Worm (Caenorhabditis elegans) whole organism, L2 larva: ENCODE data around the gene srw-48.

ENCODE experiments used
- C34F6.9 ChIP-seq: fragments of 150-350 bp; optimal IDR thresholded peaks from 2 replicates; lab custom pipeline; 2014; ENCODE audit warnings: missing biosample characterization, missing genetic modification characterization
- F13H6.1 ChIP-seq: sonication (generic microtip); optimal IDR thresholded peaks from 2 replicates; lab custom pipeline; 2016; ENCODE audit warnings: missing genetic modification characterization, missing compliant biosample characterization
- R02D3.7 ChIP-seq: fragments of 150-350 bp; optimal IDR thresholded peaks from 2 replicates; lab custom pipeline; 2014; ENCODE audit warnings: missing biosample characterization, missing genetic modification characterization
- Y55F3AM.14 ChIP-seq: fragments of 200-800 bp; sonication (Bioruptor generic); optimal IDR thresholded peaks from 2 replicates; lab custom pipeline; 2018; ENCODE audit warnings: mild to moderate bottlenecking, missing genetic modification characterization, missing compliant biosample characterization
- ZK546.5 ChIP-seq: sonication (generic microtip); optimal IDR thresholded peaks from 2 replicates; lab custom pipeline; 2017; ENCODE audit warnings: missing biosample characterization, missing genetic modification characterization
- alr-1 ChIP-seq: fragments of 150-350 bp; optimal IDR thresholded peaks from 2 replicates; lab custom pipeline; 2014; ENCODE audit warnings: missing biosample characterization, missing genetic modification characterization
- aly-2 ChIP-seq: fragments of 150-350 bp; optimal IDR thresholded peaks from 2 replicates; lab custom pipeline; 2014; ENCODE audit warnings: missing biosample characterization, missing genetic modification characterization
- ama-1 ChIP-seq: fragments of 150-350 bp; optimal IDR thresholded peaks from 2 replicates; lab custom pipeline; 2018; ENCODE audit warnings: inconsistent platforms
- blmp-1 ChIP-seq: sonication (generic microtip); optimal IDR thresholded peaks from 2 replicates; lab custom pipeline; 2017; ENCODE audit warnings: missing genetic modification characterization, mild to moderate bottlenecking, missing compliant biosample characterization, antibody characterized with exemption, moderate library complexity; ENCODE audit not compliant: insufficient read depth
- ceh-16 ChIP-seq: fragments of 150-350 bp; optimal IDR thresholded peaks from 2 replicates; lab custom pipeline; 2014; ENCODE audit warnings: missing biosample characterization, missing genetic modification characterization
- ceh-82 ChIP-seq: fragments of 150-350 bp; optimal IDR thresholded peaks from 2 replicates; lab custom pipeline; 2014; ENCODE audit warnings: missing biosample characterization, missing genetic modification characterization
- crh-2 ChIP-seq: sonication (generic microtip); optimal IDR thresholded peaks from 2 replicates; lab custom pipeline; 2017; ENCODE audit warnings: missing biosample characterization, missing genetic modification characterization
- dmd-4 ChIP-seq: sonication (generic microtip); optimal IDR thresholded peaks from 2 replicates; lab custom pipeline; 2017; ENCODE audit warnings: missing biosample characterization, missing genetic modification characterization
- egl-27 ChIP-seq: sonication (generic microtip); optimal IDR thresholded peaks from 3 replicates; lab custom pipeline; 2017; ENCODE audit warnings: missing biosample characterization, missing genetic modification reagents, missing genetic modification characterization
- elt-1 ChIP-seq: fragments of 150-350 bp; optimal IDR thresholded peaks from 2 replicates; lab custom pipeline; 2014; ENCODE audit warnings: missing biosample characterization, missing genetic modification characterization
- elt-3 ChIP-seq: sonication (generic microtip); optimal IDR thresholded peaks from 2 replicates; lab custom pipeline; 2017; ENCODE audit warnings: missing biosample characterization, missing genetic modification characterization
- fos-1 ChIP-seq: fragments of 150-350 bp; optimal IDR thresholded peaks from 2 replicates; lab custom pipeline; 2014; ENCODE audit warnings: missing biosample characterization, missing genetic modification characterization
- gmeb-1 ChIP-seq: fragments of 150-350 bp; optimal IDR thresholded peaks from 2 replicates; lab custom pipeline; 2014; ENCODE audit warnings: missing biosample characterization, missing genetic modification characterization
- lin-11 ChIP-seq: fragments of 150-350 bp; sonication (generic microtip); optimal IDR thresholded peaks from 2 replicates; lab custom pipeline; 2014; ENCODE audit warnings: missing biosample characterization, missing genetic modification characterization, inconsistent platforms, mixed read lengths
- lin-13 ChIP-seq: fragments of 150-350 bp; optimal IDR thresholded peaks from 2 replicates; lab custom pipeline; 2014; ENCODE audit warnings: missing biosample characterization, missing genetic modification reagents, missing genetic modification characterization
- lin-39 ChIP-seq: fragments of 150-350 bp; optimal IDR thresholded peaks from 2 replicates; lab custom pipeline; 2014; ENCODE audit warnings: missing biosample characterization, missing genetic modification reagents, missing genetic modification characterization
- lsy-2 ChIP-seq, 2 experiments: fragments of 150-350 bp in 1 of 2; sonication (generic microtip) in 1 of 2; optimal IDR thresholded peaks; 2 replicates each; lab custom pipeline; 2014 to 2017; ENCODE audit warnings: missing biosample characterization in 2 of 2, missing genetic modification characterization in 2 of 2
- mab-5 ChIP-seq: fragments of 150-350 bp; optimal IDR thresholded peaks from 2 replicates; lab custom pipeline; 2014; ENCODE audit warnings: missing biosample characterization, missing genetic modification characterization
- mbf-1 ChIP-seq: sonication (generic microtip); optimal IDR thresholded peaks from 2 replicates; lab custom pipeline; 2017; ENCODE audit warnings: missing biosample characterization, missing genetic modification characterization
- mdl-1 ChIP-seq, 2 experiments: fragments of 150-350 bp in 1 of 2; sonication (generic microtip) in 1 of 2; optimal IDR thresholded peaks; 2 replicates each; lab custom pipeline; 2017; ENCODE audit warnings: missing biosample characterization in 2 of 2, missing genetic modification characterization in 2 of 2
- nhr-10 ChIP-seq: sonication (generic microtip); optimal IDR thresholded peaks from 2 replicates; lab custom pipeline; 2017; ENCODE audit warnings: missing biosample characterization, missing genetic modification characterization
- nhr-11 ChIP-seq: fragments of 150-350 bp; optimal IDR thresholded peaks from 2 replicates; lab custom pipeline; 2014; ENCODE audit warnings: missing biosample characterization, missing genetic modification characterization
- nhr-12 ChIP-seq: fragments of 150-350 bp; optimal IDR thresholded peaks from 2 replicates; lab custom pipeline; 2014; ENCODE audit warnings: missing biosample characterization, missing genetic modification characterization
- nhr-129 ChIP-seq: fragments of 150-350 bp; optimal IDR thresholded peaks from 2 replicates; lab custom pipeline; 2014; ENCODE audit warnings: missing biosample characterization, missing genetic modification characterization
- nhr-21 ChIP-seq: fragments of 150-350 bp; optimal IDR thresholded peaks from 2 replicates; lab custom pipeline; 2014; ENCODE audit warnings: missing biosample characterization, missing genetic modification characterization
- nhr-23 ChIP-seq: fragments of 150-350 bp; optimal IDR thresholded peaks from 2 replicates; lab custom pipeline; 2014; ENCODE audit warnings: missing biosample characterization, missing genetic modification reagents, missing genetic modification characterization
- nhr-237 ChIP-seq: fragments of 150-350 bp; optimal IDR thresholded peaks from 2 replicates; lab custom pipeline; 2014; ENCODE audit warnings: missing biosample characterization, missing genetic modification characterization
- nhr-25 ChIP-seq: fragments of 150-350 bp; sonication (generic microtip); optimal IDR thresholded peaks from 3 replicates; lab custom pipeline; 2014; ENCODE audit warnings: missing biosample characterization, missing genetic modification characterization
- nhr-6 ChIP-seq: fragments of 150-350 bp; optimal IDR thresholded peaks from 2 replicates; lab custom pipeline; 2014; ENCODE audit warnings: missing biosample characterization, missing genetic modification characterization
- nhr-77 ChIP-seq: fragments of 150-350 bp; optimal IDR thresholded peaks from 2 replicates; lab custom pipeline; 2014; ENCODE audit warnings: missing biosample characterization, missing genetic modification characterization
- peb-1 ChIP-seq: fragments of 150-350 bp; optimal IDR thresholded peaks from 2 replicates; lab custom pipeline; 2014; ENCODE audit warnings: missing biosample characterization, missing genetic modification characterization
- sem-4 ChIP-seq: fragments of 150-350 bp; optimal IDR thresholded peaks from 2 replicates; lab custom pipeline; 2014; ENCODE audit warnings: missing biosample characterization, missing genetic modification reagents, missing genetic modification characterization
- skn-1 ChIP-seq: sonication (generic microtip); optimal IDR thresholded peaks from 2 replicates; lab custom pipeline; 2017; ENCODE audit warnings: missing biosample characterization, missing genetic modification characterization
- sma-3 ChIP-seq: sonication (generic microtip); optimal IDR thresholded peaks from 2 replicates; lab custom pipeline; 2016; ENCODE audit warnings: missing genetic modification reagents, missing genetic modification characterization, missing compliant biosample characterization
- sma-9 ChIP-seq, 2 experiments: fragments of 150-350 bp in 1 of 2; sonication (generic microtip) in 1 of 2; optimal IDR thresholded peaks; 2 replicates each; lab custom pipeline; 2014 to 2016; ENCODE audit warnings: missing genetic modification characterization in 2 of 2, mild to moderate bottlenecking in 1 of 2, missing biosample characterization in 1 of 2, missing compliant biosample characterization in 1 of 2, missing genetic modification reagents in 1 of 2, moderate library complexity in 1 of 2
- snpc-4 ChIP-seq: fragments of 150-350 bp; optimal IDR thresholded peaks from 2 replicates; lab custom pipeline; 2014; ENCODE audit warnings: missing biosample characterization, missing genetic modification characterization
- unc-39 ChIP-seq: fragments of 150-350 bp; optimal IDR thresholded peaks from 2 replicates; lab custom pipeline; 2014; ENCODE audit warnings: missing biosample characterization, missing genetic modification characterization
- unc-55 ChIP-seq: fragments of 150-350 bp; sonication (generic microtip); optimal IDR thresholded peaks from 3 replicates; lab custom pipeline; 2014; ENCODE audit warnings: missing biosample characterization, missing genetic modification reagents, missing genetic modification characterization
- unc-62 ChIP-seq: fragments of 150-350 bp; optimal IDR thresholded peaks from 2 replicates; lab custom pipeline; 2014; ENCODE audit warnings: missing biosample characterization, missing genetic modification reagents, missing genetic modification characterization
- zag-1 ChIP-seq: fragments of 150-350 bp; optimal IDR thresholded peaks from 2 replicates; lab custom pipeline; 2014; ENCODE audit warnings: missing biosample characterization, missing genetic modification characterization
- ztf-1 ChIP-seq: fragments of 200-800 bp; sonication (Bioruptor generic); conservative IDR thresholded peaks from 2 replicates; pipeline ENCODE4 v1.3.6; 2022; ENCODE audit warnings: missing genetic modification characterization, missing compliant biosample characterization
- ztf-11 ChIP-seq: sonication (generic microtip); optimal IDR thresholded peaks from 2 replicates; lab custom pipeline; 2017; ENCODE audit warnings: missing biosample characterization, missing genetic modification characterization
- ztf-4 ChIP-seq: fragments of 150-350 bp; optimal IDR thresholded peaks from 2 replicates; lab custom pipeline; 2014; ENCODE audit warnings: missing biosample characterization, missing genetic modification characterization

The srw-48 gene

DNA sequence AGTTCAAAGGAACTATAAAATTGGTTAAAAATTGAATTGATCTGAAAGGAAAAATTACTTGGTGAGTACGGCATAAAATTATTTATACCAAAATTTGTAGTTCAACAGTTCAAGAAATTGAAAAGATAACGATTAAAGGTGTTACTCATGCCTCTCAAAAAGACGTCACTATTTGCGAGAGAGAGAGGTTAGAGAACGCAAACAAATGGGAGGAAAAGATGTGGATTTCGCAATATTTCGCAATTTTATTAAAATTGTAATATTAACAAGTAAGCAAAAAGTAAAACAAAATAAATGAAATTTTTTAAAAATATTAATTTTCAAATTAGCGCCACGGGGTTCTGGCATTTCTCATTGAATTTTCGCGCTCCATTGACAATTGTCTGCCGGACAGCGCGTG, 25.7 kb upstream of the srw-48 start, which contains the start of gene F13A7.11:
F13A7.11 (minus strand) TSS at position 174 of the 400 bp plus-strand sequence.
- no peak for TF ChIP-seq nhr-25 (tag; lab: Kevin White, UChicago)
- TF ChIP-seq skn-1 (tag; lab: Kevin White, UChicago) = no peak
- peak; percentile 80 for TF ChIP-seq fos-1
- TF ChIP-seq snpc-4 (tag; lab: Kevin White, UChicago) = no peak
- TF ChIP-seq aly-2 (tag; lab: Kevin White, UChicago) = no peak
- TF ChIP-seq unc-39 = no peak
- TF ChIP-seq nhr-12 (tag; lab: Kevin White, UChicago) = no peak
- TF ChIP-seq nhr-11 = no peak
- no peak for TF ChIP-seq ztf-4
- TF ChIP-seq gmeb-1 = peak; percentile 37
- no peak for TF ChIP-seq egl-27 (tag; lab: Kevin White, UChicago)
- TF ChIP-seq Y55F3AM.14 (GFP tag; lab: Kevin White, UChicago) = no peak
- no peak for TF ChIP-seq nhr-21 (tag; lab: Kevin White, UChicago)
- TF ChIP-seq nhr-237 (tag; lab: Kevin White, UChicago) = no peak
- TF ChIP-seq lin-39 (tag; lab: Kevin White, UChicago) = no peak
- TF ChIP-seq mdl-1 (tag; optimal IDR thresholded peaks at IDR 0.05; lab: Kevin White, UChicago) = no peak
- TF ChIP-seq sma-3 = peak; percentile 24
- TF ChIP-seq lin-11 (tag; lab: Kevin White, UChicago) = no peak
- no peak for TF ChIP-seq nhr-6
- no peak for TF ChIP-seq zag-1 (tag; lab: Kevin White, UChicago)
- TF ChIP-seq crh-2 (tag; lab: Kevin White, UChicago) = peak; percentile 11
- no peak for TF ChIP-seq elt-3 (tag; lab: Kevin White, UChicago)
- no peak for TF ChIP-seq ztf-11 (tag; lab: Kevin White, UChicago)
- TF ChIP-seq unc-55 = peak; percentile 40
- no peak for TF ChIP-seq nhr-10
- no peak for TF ChIP-seq ceh-16 (tag; lab: Kevin White, UChicago)
- TF ChIP-seq mab-5 (tag; lab: Kevin White, UChicago) = no peak
- no peak for TF ChIP-seq F13H6.1 (tag; lab: Kevin White, UChicago)
- no peak for TF ChIP-seq alr-1 (tag; lab: Kevin White, UChicago)
- no peak for TF ChIP-seq blmp-1 (tag; lab: Kevin White, UChicago)
- TF ChIP-seq sem-4 (tag; lab: Kevin White, UChicago) = no peak
- TF ChIP-seq C34F6.9 (tag; lab: Kevin White, UChicago) = peak; percentile 15
- TF ChIP-seq lin-13 (GFP tag; lab: Kevin White, UChicago) = no peak
- TF ChIP-seq sma-9 (GFP tag; optimal IDR thresholded peaks at IDR 0.05; lab: Kevin White, UChicago) = peak; percentile 67
- no peak for TF ChIP-seq sma-9 (tag; optimal IDR thresholded peaks at IDR 0.05; lab: Kevin White, UChicago)
- no peak for TF ChIP-seq peb-1 (tag; lab: Kevin White, UChicago)
- no peak for TF ChIP-seq ama-1
- no peak for TF ChIP-seq elt-1
- no peak for TF ChIP-seq ZK546.5 (tag; lab: Kevin White, UChicago)
- no peak for TF ChIP-seq ceh-82
- TF ChIP-seq nhr-77 (tag; lab: Kevin White, UChicago) = no peak
- no peak for TF ChIP-seq mbf-1
- TF ChIP-seq ztf-1 (GFP tag; lab: Robert Waterston, UW) = no peak
- no peak for TF ChIP-seq nhr-23
- TF ChIP-seq dmd-4 = no peak
- no peak for TF ChIP-seq R02D3.7
- TF ChIP-seq unc-62 (GFP tag; lab: Kevin White, UChicago) = no peak
- peak; percentile 100 for TF ChIP-seq nhr-129
- TF ChIP-seq lsy-2 (tag; optimal IDR thresholded peaks at IDR 0.05; lab: Kevin White, UChicago) = no peak
